Fruit fly (Drosophila melanogaster) ovary, adult (tissue): ENCODE data around the gene CG11726.

Experiments used
- CG17801 ChIP-seq: fragments of 200-800 bp; optimal IDR thresholded peaks from 2 replicates; lab custom pipeline; 2019; ENCODE audit warnings: missing biosample characterization, mild to moderate bottlenecking, missing genetic modification characterization, moderate library complexity; ENCODE audit not compliant: partially characterized antibody

The CG11726 gene

DNA sequence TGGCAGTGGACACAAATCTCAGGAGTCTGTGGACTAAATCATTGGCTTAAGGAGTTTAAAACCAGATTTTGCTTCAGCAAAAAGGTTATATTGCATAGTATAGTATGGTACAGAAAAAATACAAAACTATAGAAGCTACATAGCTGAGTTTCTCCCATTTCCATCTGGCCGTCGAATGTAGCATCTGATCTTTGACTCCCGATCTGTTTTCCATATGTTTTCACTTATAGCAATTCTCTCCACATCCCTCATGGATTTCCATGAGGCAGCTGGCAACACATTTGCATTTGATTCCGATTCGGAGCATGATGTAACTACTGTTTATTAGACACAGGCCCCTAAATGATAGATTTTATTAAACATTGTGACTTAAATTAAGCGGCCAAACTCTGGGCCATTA is 46.3 kb downstream of the CG11726 start:
- no peak for TF ChIP-seq CG17801

DNA sequence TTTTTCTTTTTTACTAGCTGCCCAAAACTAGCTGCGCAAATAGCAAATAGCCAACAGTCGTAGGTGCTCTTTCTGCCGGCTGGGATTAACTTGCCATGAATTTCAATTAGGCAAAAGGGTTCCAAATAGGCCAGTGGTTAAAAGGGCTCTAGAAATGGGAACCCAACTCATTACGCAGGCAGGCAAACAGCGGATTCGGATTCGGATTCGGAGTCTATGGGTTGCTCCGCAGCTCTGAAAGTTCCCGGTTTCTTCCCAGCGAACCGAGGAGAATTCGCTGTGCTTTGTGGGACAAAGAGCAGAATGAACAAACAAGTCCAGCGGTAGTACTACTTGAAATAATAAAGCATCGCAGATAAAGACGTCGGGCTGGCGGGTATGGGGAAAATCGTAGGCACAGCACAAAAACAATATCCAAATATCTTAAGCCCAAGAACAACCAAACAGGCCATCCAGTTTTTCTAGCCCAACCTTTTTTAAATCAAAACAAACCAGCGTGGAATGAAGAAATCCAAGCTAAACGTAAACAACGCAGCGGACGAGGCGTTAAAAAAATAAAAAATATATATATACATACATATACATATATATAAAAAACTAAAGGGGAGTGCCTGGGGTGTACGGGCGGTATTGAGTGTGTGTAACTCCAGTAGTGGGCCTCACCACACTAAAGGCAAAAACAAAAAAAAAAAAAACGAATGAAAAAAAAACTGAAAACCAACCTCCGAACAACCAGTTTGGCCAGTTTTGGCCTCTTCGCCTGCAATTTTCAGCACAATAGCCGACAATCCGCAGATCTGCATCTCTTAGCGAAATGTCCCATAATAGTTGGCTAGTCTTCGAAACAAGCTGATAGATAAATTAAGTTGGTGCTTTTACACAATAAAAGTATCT is 47.6 kb downstream of the CG11726 start:
- no peak for TF ChIP-seq CG17801

DNA sequence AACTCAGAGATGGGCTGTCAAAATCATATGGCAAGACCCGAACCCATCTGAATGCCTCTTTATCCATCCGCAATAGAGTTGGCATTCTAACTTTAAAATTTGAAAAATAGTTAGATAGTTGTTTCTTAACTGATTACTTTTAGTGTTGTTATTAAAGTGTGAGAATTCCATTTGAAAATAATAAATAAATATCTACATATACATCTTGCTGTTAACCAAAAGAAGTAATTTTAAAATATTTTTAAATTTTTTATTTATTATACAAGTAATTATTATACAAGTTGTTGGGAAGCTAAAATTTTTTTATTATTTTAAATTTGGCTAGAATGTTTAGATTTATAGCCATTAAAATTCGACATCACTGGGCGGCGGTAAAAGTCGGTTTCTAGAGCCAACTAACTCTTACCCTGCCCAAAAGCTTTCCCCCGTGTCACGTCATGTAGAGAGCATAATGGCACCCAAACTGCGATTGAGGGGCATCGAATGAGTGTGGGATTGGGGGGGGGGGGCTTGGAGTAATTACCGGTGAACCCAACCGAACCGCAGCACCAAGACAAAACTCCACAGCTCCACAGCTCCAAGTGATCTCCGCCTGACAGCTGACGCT is 49.1 kb downstream of the CG11726 start:
- no peak for TF ChIP-seq CG17801

DNA sequence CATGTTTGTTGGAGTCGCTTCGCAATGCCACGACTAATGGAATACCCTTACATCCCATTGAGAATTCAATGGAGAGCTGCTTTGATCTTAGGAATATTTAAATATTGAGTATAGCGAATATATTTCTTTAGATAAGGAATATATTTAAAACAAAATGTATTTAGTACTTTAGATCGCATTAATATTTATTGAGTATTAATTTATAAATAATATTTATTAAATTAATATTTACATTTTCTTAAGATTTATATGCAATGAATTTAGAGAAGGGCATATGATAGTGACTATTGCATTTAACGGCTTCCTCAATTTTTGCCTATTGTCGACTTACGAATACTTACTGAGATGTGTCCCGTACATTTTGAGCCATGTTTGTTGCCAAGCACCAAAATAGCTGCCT is 49.7 kb downstream of the CG11726 start:
- TF ChIP-seq CG17801: no peak

DNA sequence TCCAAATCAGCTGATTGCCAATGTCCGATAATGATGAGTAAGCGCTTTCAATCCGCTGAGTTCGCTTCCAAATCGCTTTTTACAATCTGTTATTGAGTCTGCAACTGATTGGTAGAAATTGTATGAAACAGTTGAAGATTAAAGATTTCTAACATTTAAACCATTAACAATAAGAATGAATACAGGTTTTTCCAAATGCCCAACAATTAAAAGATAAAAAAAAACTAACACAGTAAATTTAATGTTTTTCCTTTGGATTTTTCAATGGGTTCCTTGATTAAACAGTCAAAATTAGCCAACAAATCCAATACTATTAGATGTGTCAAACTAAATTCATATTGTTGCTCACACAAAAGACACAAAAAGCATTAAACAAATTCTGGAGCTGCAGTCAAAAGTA is 50.4 kb downstream of the CG11726 start, which contains the start of gene CG7557:
CG7557 (plus strand) TSS at position 301 of the 400 bp plus-strand sequence.
- TF ChIP-seq CG17801: no peak
